Worm (Caenorhabditis elegans) whole organism, L4/young adult: Measurements from ENCODE around the gene acs-20.

ENCODE experiments used
- W03F9.2 ChIP-seq: fragments of 150-350 bp; optimal IDR thresholded peaks from 2 replicates; lab custom pipeline; 2014; ENCODE audit warnings: missing biosample characterization, missing genetic modification characterization
- dao-5 ChIP-seq: sonication (generic microtip); optimal IDR thresholded peaks from 2 replicates; lab custom pipeline; 2016; ENCODE audit warnings: missing genotype, missing genetic modification characterization, moderate library complexity, missing compliant biosample characterization

DNA sequence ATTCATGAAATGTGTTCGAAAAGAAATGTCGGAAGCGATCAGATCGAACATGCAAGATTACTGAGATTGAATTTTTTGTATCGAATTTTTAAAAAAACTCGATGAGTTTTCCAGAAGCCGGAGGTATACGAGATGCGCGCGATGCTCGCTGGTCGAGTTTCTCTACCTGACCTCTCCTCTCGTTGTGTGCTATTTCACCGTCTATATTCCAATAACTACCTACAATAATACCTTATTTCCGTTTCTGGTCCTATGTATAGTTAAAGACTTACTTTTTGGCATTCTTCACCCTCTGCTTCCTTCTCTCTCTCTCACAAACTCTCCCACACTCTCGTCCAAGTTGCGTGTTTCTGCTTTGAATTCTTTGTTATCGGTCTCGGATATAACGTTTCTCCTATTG is 27.2 kb downstream of the acs-20 start:
- TF ChIP-seq dao-5 (tag; lab: Kevin White, UChicago) (no peak), W03F9.2 (tag; lab: Kevin White, UChicago) (no peak)
